In genomic region chr3L:9419328-9419727, dm6 we compare ENCODE assay signal across 3 fruit fly cellular contexts.
A peak's percentile ranks its signal among the peaks of the same experiment; 100 is the strongest.
TF ChIP-seq lines count a peak whose summit lies in the region.

No protein-coding gene starts in this region.

TF ChIP-seq in whole organism, adult, 20 proteins besides CTCF, POLR2A, EP300 and RAD21 (continued from another document):
- TF ChIP-seq cnc (optimal IDR thresholded peaks at IDR 0.05; lab: Kevin White, UChicago), result peak; percentile 40 to 63

TF ChIP-seq in whole organism, embryonic, 481 proteins besides CTCF, POLR2A, EP300 and RAD21 (continued from another document and continues in another):
- TF ChIP-seq ttk (GFP tag; IDR thresholded peaks at IDR 0.05; lab: Robert Waterston, UW), result 0 out of 2 replicates have a peak, but pooled peaks have one; percentile 5
- TF ChIP-seq mld (GFP tag; IDR thresholded peaks at IDR 0.05; lab: Robert Waterston, UW; ENCODE audit: partially characterized antibody), result no peak
- TF ChIP-seq CG13894 (tag; optimal IDR thresholded peaks at IDR 0.05; lab: Kevin White, UChicago), result no peak
- no peak for TF ChIP-seq CG12769 (tag; optimal IDR thresholded peaks at IDR 0.05; lab: Kevin White, UChicago)
- TF ChIP-seq CG32532 (GFP tag; IDR thresholded peaks at IDR 0.05; lab: Robert Waterston, UW), result 0 out of 2 replicates have a peak, but pooled peaks have one; percentile 9
- 0 out of 2 replicates have a peak, but pooled peaks have one; percentile 35 for TF ChIP-seq ap (GFP tag; IDR thresholded peaks at IDR 0.05; lab: Robert Waterston, UW)
- no peak for TF ChIP-seq CG3838 (GFP tag; optimal IDR thresholded peaks at IDR 0.05; lab: Kevin White, UChicago)
- TF ChIP-seq CG11560 (tag; IDR thresholded peaks at IDR 0.05; lab: Robert Waterston, UW), result no peak
- TF ChIP-seq gem (tag; optimal IDR thresholded peaks at IDR 0.05; lab: Kevin White, UChicago), result no peak
- no peak for TF ChIP-seq onecut (GFP tag; IDR thresholded peaks at IDR 0.05; lab: Robert Waterston, UW)
- TF ChIP-seq sisA (GFP tag; IDR thresholded peaks at IDR 0.05; lab: Robert Waterston, UW), result peak; percentile 32; the same call in 1 of the 2 replicates
- TF ChIP-seq Pdp1 (GFP tag; optimal IDR thresholded peaks at IDR 0.05; lab: Kevin White, UChicago), result peak in 1 of 2 experiments; percentile 71
- TF ChIP-seq ranshi (GFP tag; IDR thresholded peaks at IDR 0.05; lab: Robert Waterston, UW), result 0 out of 2 replicates have a peak, but pooled peaks have one; percentile 16
- TF ChIP-seq Sox100B (GFP tag; optimal IDR thresholded peaks at IDR 0.05; lab: Kevin White, UChicago), result no peak
- 0 out of 2 replicates have a peak, but pooled peaks have one; percentile 4 for TF ChIP-seq sens-2 (GFP tag; IDR thresholded peaks at IDR 0.05; lab: Robert Waterston, UW)
- no peak for TF ChIP-seq Oli (tag; optimal IDR thresholded peaks at IDR 0.05; lab: Kevin White, UChicago)
- no peak for TF ChIP-seq Dp (GFP tag; optimal IDR thresholded peaks at IDR 0.05; lab: Kevin White, UChicago)
- TF ChIP-seq CG3163 (GFP tag; optimal IDR thresholded peaks at IDR 0.05; lab: Kevin White, UChicago), result no peak
- TF ChIP-seq CG14441 (GFP tag; IDR thresholded peaks at IDR 0.05; lab: Robert Waterston, UW), result peak; percentile 40
- no peak for TF ChIP-seq chn (GFP tag; optimal IDR thresholded peaks at IDR 0.05; lab: Kevin White, UChicago)
- 0 out of 3 replicates have a peak, but pooled peaks have one; percentile 23 for TF ChIP-seq row (GFP tag; IDR thresholded peaks at IDR 0.05; lab: Robert Waterston, UW)
- TF ChIP-seq CG10209 (GFP tag; optimal IDR thresholded peaks at IDR 0.05; lab: Kevin White, UChicago), result no peak
- 0 out of 3 replicates have a peak, but pooled peaks have one; percentile 33 for TF ChIP-seq CG2199 (GFP tag; IDR thresholded peaks at IDR 0.05; lab: Robert Waterston, UW)
- TF ChIP-seq MTF-1 (GFP tag; optimal IDR thresholded peaks at IDR 0.05; lab: Kevin White, UChicago; ENCODE audit: borderline replicate concordance), result no peak
- TF ChIP-seq Camta (GFP tag; optimal IDR thresholded peaks at IDR 0.05; lab: Kevin White, UChicago), result no peak
- TF ChIP-seq chm (GFP tag; IDR thresholded peaks at IDR 0.05; lab: Robert Waterston, UW), result 0 out of 2 replicates have a peak, but pooled peaks have one; percentile 16
- 0 out of 2 replicates have a peak, but pooled peaks have one; percentile 28 for TF ChIP-seq klu (GFP tag; IDR thresholded peaks at IDR 0.05; lab: Robert Waterston, UW)
- TF ChIP-seq lmd (GFP tag; IDR thresholded peaks at IDR 0.05; lab: Robert Waterston, UW), result peak; percentile 11; the same call in 1 of the 2 replicates
- 0 out of 2 replicates have a peak, but pooled peaks have one; percentile 20 for TF ChIP-seq Ptx1 (GFP tag; IDR thresholded peaks at IDR 0.05; lab: Robert Waterston, UW)
- 0 out of 2 replicates have a peak, but pooled peaks have one; percentile 33 for TF ChIP-seq CG17328 (GFP tag; IDR thresholded peaks at IDR 0.05; lab: Robert Waterston, UW)
- TF ChIP-seq Awh (GFP tag; IDR thresholded peaks at IDR 0.05; lab: Robert Waterston, UW), result peak; percentile 56; the same call in 1 of the 2 replicates
- TF ChIP-seq hkb (optimal IDR thresholded peaks at IDR 0.05; lab: Kevin White, UChicago), result no peak
- 0 out of 2 replicates have a peak, but pooled peaks have one; percentile 21 for TF ChIP-seq hkb (GFP tag; IDR thresholded peaks at IDR 0.05; lab: Robert Waterston, UW)
- TF ChIP-seq vvl (GFP tag; IDR thresholded peaks at IDR 0.05; lab: Robert Waterston, UW), result peak; percentile 46; the same call in 1 of the 2 replicates
- peak; percentile 40; the same call in 1 of the 3 replicates for TF ChIP-seq CG11695 (GFP tag; IDR thresholded peaks at IDR 0.05; lab: Robert Waterston, UW)
- TF ChIP-seq Kr (GFP tag; optimal IDR thresholded peaks at IDR 0.05; lab: Kevin White, UChicago), result no peak
- no peak for TF ChIP-seq psq (GFP tag; optimal IDR thresholded peaks at IDR 0.05; lab: Kevin White, UChicago)
- peak; percentile 14; the same call in 1 of the 2 replicates for TF ChIP-seq Xrp1 (GFP tag; IDR thresholded peaks at IDR 0.05; lab: Robert Waterston, UW)
- 0 out of 3 replicates have a peak, but pooled peaks have one; percentile 33 for TF ChIP-seq Optix (GFP tag; IDR thresholded peaks at IDR 0.05; lab: Robert Waterston, UW)
- TF ChIP-seq vfl (GFP tag; optimal IDR thresholded peaks at IDR 0.05; lab: Kevin White, UChicago), result no peak
- TF ChIP-seq CG2202 (tag; optimal IDR thresholded peaks at IDR 0.05; lab: Kevin White, UChicago), result no peak
- TF ChIP-seq CG34422 (GFP tag; IDR thresholded peaks at IDR 0.05; lab: Robert Waterston, UW), result 0 out of 3 replicates have a peak, but pooled peaks have one; percentile 26
- TF ChIP-seq CG7556 (GFP tag; optimal IDR thresholded peaks at IDR 0.05; lab: Kevin White, UChicago), result no peak
- TF ChIP-seq CG10274 (GFP tag; optimal IDR thresholded peaks at IDR 0.05; lab: Kevin White, UChicago), result no peak
- TF ChIP-seq CG5953 (GFP tag; IDR thresholded peaks at IDR 0.05; lab: Robert Waterston, UW), result 0 out of 2 replicates have a peak, but pooled peaks have one; percentile 50
- TF ChIP-seq B-H1 (GFP tag; IDR thresholded peaks at IDR 0.05; lab: Robert Waterston, UW), result no peak
- 0 out of 3 replicates have a peak, but pooled peaks have one; percentile 24 for TF ChIP-seq zfh1 (GFP tag; IDR thresholded peaks at IDR 0.05; lab: Robert Waterston, UW)
- TF ChIP-seq CG10366 (GFP tag; IDR thresholded peaks at IDR 0.05; lab: Robert Waterston, UW), result peak; percentile 54
- no peak for TF ChIP-seq CG1602 (GFP tag; optimal IDR thresholded peaks at IDR 0.05; lab: Kevin White, UChicago)
- peak; percentile 47 for TF ChIP-seq Med (GFP tag; lab: Kevin White, UChicago)
- TF ChIP-seq HLH3B (GFP tag; IDR thresholded peaks at IDR 0.05; lab: Robert Waterston, UW), result 0 out of 2 replicates have a peak, but pooled peaks have one; percentile 6
- TF ChIP-seq CG10431 (GFP tag; optimal IDR thresholded peaks at IDR 0.05; lab: Kevin White, UChicago), result no peak
- TF ChIP-seq ash1 (GFP tag; optimal IDR thresholded peaks at IDR 0.05; lab: Kevin White, UChicago), result no peak
- TF ChIP-seq dan (GFP tag; IDR thresholded peaks at IDR 0.05; lab: Robert Waterston, UW), result no peak
- no peak for TF ChIP-seq prd (optimal IDR thresholded peaks at IDR 0.05; lab: Kevin White, UChicago)
- peak; percentile 33; the same call in 1 of the 3 replicates for TF ChIP-seq prd (GFP tag; IDR thresholded peaks at IDR 0.05; lab: Robert Waterston, UW)
- no peak for TF ChIP-seq stwl (tag; optimal IDR thresholded peaks at IDR 0.05; lab: Kevin White, UChicago)
- no peak for TF ChIP-seq BtbVII (GFP tag; optimal IDR thresholded peaks at IDR 0.05; lab: Kevin White, UChicago)
- TF ChIP-seq Antp (GFP tag; optimal IDR thresholded peaks at IDR 0.05; lab: Kevin White, UChicago), result no peak
- TF ChIP-seq CG4424 (GFP tag; optimal IDR thresholded peaks at IDR 0.05; lab: Kevin White, UChicago), result no peak

TF ChIP-seq in whole organism, prepupa, 60 proteins besides CTCF, POLR2A, EP300 and RAD21 (continued from another document):
- TF ChIP-seq CG1621 (tag; optimal IDR thresholded peaks at IDR 0.05; lab: Kevin White, UChicago), result no peak
- TF ChIP-seq Smox (GFP tag; optimal IDR thresholded peaks at IDR 0.05; lab: Kevin White, UChicago), result peak; percentile 37
- peak; percentile 44 for TF ChIP-seq net (GFP tag; optimal IDR thresholded peaks at IDR 0.05; lab: Kevin White, UChicago)
- TF ChIP-seq pdm3 (GFP tag; optimal IDR thresholded peaks at IDR 0.05; lab: Kevin White, UChicago), result peak; percentile 63
- no peak for TF ChIP-seq spab (GFP tag; optimal IDR thresholded peaks at IDR 0.05; lab: Kevin White, UChicago)
- TF ChIP-seq cyc (GFP tag; optimal IDR thresholded peaks at IDR 0.05; lab: Kevin White, UChicago), result peak; percentile 77
- peak; percentile 59 for TF ChIP-seq CG7368 (GFP tag; optimal IDR thresholded peaks at IDR 0.05; lab: Kevin White, UChicago)
- TF ChIP-seq CG9139 (GFP tag; optimal IDR thresholded peaks at IDR 0.05; lab: Kevin White, UChicago), result no peak
- no peak for TF ChIP-seq fkh (GFP tag; optimal IDR thresholded peaks at IDR 0.05; lab: Kevin White, UChicago)
- peak; percentile 67 for TF ChIP-seq Sox102F (GFP tag; optimal IDR thresholded peaks at IDR 0.05; lab: Kevin White, UChicago)
- TF ChIP-seq svp (GFP tag; lab: Kevin White, UChicago), result peak; percentile 67
- TF ChIP-seq CG15336 (GFP tag; IDR thresholded peaks at IDR 0.05; lab: Robert Waterston, UW), result peak; percentile 85
- TF ChIP-seq esn (GFP tag; optimal IDR thresholded peaks at IDR 0.05; lab: Kevin White, UChicago), result peak; percentile 3
- no peak for TF ChIP-seq CG16779 (tag; optimal IDR thresholded peaks at IDR 0.05; lab: Kevin White, UChicago)
- TF ChIP-seq Hr38 (GFP tag; optimal IDR thresholded peaks at IDR 0.05; lab: Kevin White, UChicago), result no peak
- TF ChIP-seq CG6854 (GFP tag; optimal IDR thresholded peaks at IDR 0.05; lab: Kevin White, UChicago), result no peak
- TF ChIP-seq CG8632 (GFP tag; optimal IDR thresholded peaks at IDR 0.05; lab: Kevin White, UChicago), result peak; percentile 35
- no peak for TF ChIP-seq vri (GFP tag; optimal IDR thresholded peaks at IDR 0.05; lab: Kevin White, UChicago)
- TF ChIP-seq Met (GFP tag; optimal IDR thresholded peaks at IDR 0.05; lab: Kevin White, UChicago), result peak; percentile 72
- peak; percentile 61 for TF ChIP-seq Lpt (GFP tag; optimal IDR thresholded peaks at IDR 0.05; lab: Kevin White, UChicago)
- TF ChIP-seq OdsH (GFP tag; optimal IDR thresholded peaks at IDR 0.05; lab: Kevin White, UChicago), result peak; percentile 69
- TF ChIP-seq salr (GFP tag; optimal IDR thresholded peaks at IDR 0.05; lab: Kevin White, UChicago), result no peak
- peak; percentile 50 for TF ChIP-seq Hr4 (GFP tag; optimal IDR thresholded peaks at IDR 0.05; lab: Kevin White, UChicago)
- TF ChIP-seq CG6276 (GFP tag; optimal IDR thresholded peaks at IDR 0.05; lab: Kevin White, UChicago), result peak; percentile 67
- peak; percentile 43 for TF ChIP-seq Ets96B (tag; optimal IDR thresholded peaks at IDR 0.05; lab: Kevin White, UChicago)
- TF ChIP-seq fd85E (GFP tag; optimal IDR thresholded peaks at IDR 0.05; lab: Kevin White, UChicago), result no peak
- TF ChIP-seq CG11294 (GFP tag; IDR thresholded peaks at IDR 0.05; lab: Robert Waterston, UW), result peak; percentile 65
- TF ChIP-seq lz (GFP tag; optimal IDR thresholded peaks at IDR 0.05; lab: Kevin White, UChicago), result no peak
- TF ChIP-seq eg (GFP tag; IDR thresholded peaks at IDR 0.05; lab: Robert Waterston, UW), result peak; percentile 91
- peak; percentile 72 for TF ChIP-seq topi (GFP tag; optimal IDR thresholded peaks at IDR 0.05; lab: Kevin White, UChicago)
- TF ChIP-seq Eip75B (GFP tag; optimal IDR thresholded peaks at IDR 0.05; lab: Kevin White, UChicago), result no peak
- TF ChIP-seq CG3919 (GFP tag; optimal IDR thresholded peaks at IDR 0.05; lab: Kevin White, UChicago), result peak; percentile 78
- TF ChIP-seq CG34406 (GFP tag; optimal IDR thresholded peaks at IDR 0.05; lab: Kevin White, UChicago), result peak; percentile 63
- no peak for TF ChIP-seq Eip93F (GFP tag; optimal IDR thresholded peaks at IDR 0.05; lab: Kevin White, UChicago)
- peak; percentile 70 for TF ChIP-seq CG31627 (GFP tag; optimal IDR thresholded peaks at IDR 0.05; lab: Kevin White, UChicago)
- no peak for TF ChIP-seq CG6808 (GFP tag; optimal IDR thresholded peaks at IDR 0.05; lab: Kevin White, UChicago)
- TF ChIP-seq CG11902 (GFP tag; optimal IDR thresholded peaks at IDR 0.05; lab: Kevin White, UChicago), result peak; percentile 58
- TF ChIP-seq Gug (GFP tag; IDR thresholded peaks at IDR 0.05; lab: Robert Waterston, UW), result peak; percentile 74
- TF ChIP-seq fd59A (GFP tag; optimal IDR thresholded peaks at IDR 0.05; lab: Kevin White, UChicago), result peak; percentile 22
- TF ChIP-seq CG4318 (GFP tag; optimal IDR thresholded peaks at IDR 0.05; lab: Kevin White, UChicago), result peak; percentile 45
